Fruit fly (Drosophila melanogaster) whole organism, prepupa: ENCODE measurements around the gene SREBP.
A peak's percentile ranks its signal among the peaks of the same experiment; 100 is the strongest.

Experiments used
- Blimp-1 ChIP-seq: fragments of 200-800 bp; sonication (Bioruptor generic); optimal IDR thresholded peaks from 3 replicates; lab custom pipeline; 2017; ENCODE audit warnings: missing biosample characterization, missing genetic modification characterization, mild to moderate bottlenecking, moderate library complexity, missing genetic modification reagents
- CG1621 ChIP-seq: fragments of 200-800 bp; sonication (Bioruptor generic); optimal IDR thresholded peaks from 3 replicates; lab custom pipeline; 2018; ENCODE audit warnings: missing biosample characterization, mild to moderate bottlenecking, missing genetic modification characterization
- CG16779 ChIP-seq: fragments of 200-800 bp; sonication (Bioruptor generic); optimal IDR thresholded peaks from 3 replicates; lab custom pipeline; 2017; ENCODE audit warnings: missing biosample characterization, mild to moderate bottlenecking, missing genetic modification characterization
- CG3032 ChIP-seq: fragments of 200-800 bp; optimal IDR thresholded peaks from 2 replicates; lab custom pipeline; 2019; ENCODE audit warnings: missing biosample characterization, mild to moderate bottlenecking, missing genetic modification characterization, moderate library complexity
- Ets21C ChIP-seq: fragments of 200-800 bp; sonication (Bioruptor generic); optimal IDR thresholded peaks from 3 replicates; lab custom pipeline; 2016; ENCODE audit warnings: missing biosample characterization, missing genetic modification characterization
- Smox ChIP-seq: fragments of 200-800 bp; sonication (Bioruptor generic); optimal IDR thresholded peaks from 3 replicates; lab custom pipeline; 2016; ENCODE audit warnings: missing biosample characterization, missing genetic modification characterization
- achi ChIP-seq: fragments of 200-800 bp; sonication (Bioruptor generic); optimal IDR thresholded peaks from 3 replicates; lab custom pipeline; 2016; ENCODE audit warnings: missing biosample characterization, missing genetic modification characterization
- fd59A ChIP-seq: fragments of 200-800 bp; sonication (Bioruptor generic); optimal IDR thresholded peaks from 2 replicates; lab custom pipeline; 2017; ENCODE audit warnings: missing biosample characterization, mild to moderate bottlenecking, missing genetic modification characterization, missing genetic modification reagents
- svp ChIP-seq: fragments of 200-800 bp; sonication (Bioruptor generic); peaks from one replicate; lab custom pipeline; 2016; ENCODE audit warnings: missing biosample characterization, missing genetic modification characterization

- TF ChIP-seq CG16779 (tag; lab: Kevin White, UChicago) (no peak), Ets21C (GFP tag; lab: Kevin White, UChicago) (no peak), svp (no peak), CG1621 (tag; lab: Kevin White, UChicago) (no peak), Smox (no peak), fd59A (GFP tag; lab: Kevin White, UChicago) (no peak), Blimp-1 (GFP tag; lab: Kevin White, UChicago) (peak; percentile 5), CG3032 (tag; lab: Kevin White, UChicago) (no peak), achi (GFP tag; lab: Kevin White, UChicago) (no peak)
Observed at dm6 chr3L:19815472-19816150, 21.9 kb downstream of the SREBP start, which contains the start of gene cyc.
